Worm (Caenorhabditis elegans): ENCODE measurements around the gene C18H9.1.

The C18H9.1 gene

ce11 chrII:6698784-6699183 lies at the start of gene C18H9.1:
TSS of gene C18H9.1 (plus strand) at chrII:6699084.
- TF ChIP-seq ceh-13 (GFP tag; optimal IDR thresholded peaks at IDR 0.05) (no peak), B0310.2 (tag; optimal IDR thresholded peaks at IDR 0.05) (no peak), hmg-4 (GFP tag; optimal IDR thresholded peaks at IDR 0.05) (no peak), hmbx-1 (tag; optimal IDR thresholded peaks at IDR 0.05) (no peak), tra-4 (tag; optimal IDR thresholded peaks at IDR 0.05) (no peak), tbx-11 (GFP tag; IDR thresholded peaks at IDR 0.05) (no peak), hnd-1 (tag; optimal IDR thresholded peaks at IDR 0.05) (no peak), flt-1 (GFP tag; IDR thresholded peaks at IDR 0.05) (no peak), scrt-1 (GFP tag; IDR thresholded peaks at IDR 0.05) (no peak), pes-1 (GFP tag; IDR thresholded peaks at IDR 0.05) (no peak), tbx-37 (GFP tag; conservative IDR thresholded peaks at IDR 0.05) (no peak), sea-1 (GFP tag; conservative IDR thresholded peaks at IDR 0.05) (no peak), aly-1 (tag; optimal IDR thresholded peaks at IDR 0.05) (no peak)

ce11 chrII:6651719-6652118 lies 47.2 kb upstream of the C18H9.1 start, which contains the start of gene sra-26:
TSS of gene sra-26 (minus strand) at chrII:6651819.
- TF ChIP-seq scrt-1 (GFP tag; IDR thresholded peaks at IDR 0.05) = no peak
- TF ChIP-seq pes-1 (GFP tag; IDR thresholded peaks at IDR 0.05) = no peak
- no peak for TF ChIP-seq B0310.2 (tag; optimal IDR thresholded peaks at IDR 0.05)
- no peak for TF ChIP-seq ceh-13 (GFP tag; optimal IDR thresholded peaks at IDR 0.05)

DNA sequence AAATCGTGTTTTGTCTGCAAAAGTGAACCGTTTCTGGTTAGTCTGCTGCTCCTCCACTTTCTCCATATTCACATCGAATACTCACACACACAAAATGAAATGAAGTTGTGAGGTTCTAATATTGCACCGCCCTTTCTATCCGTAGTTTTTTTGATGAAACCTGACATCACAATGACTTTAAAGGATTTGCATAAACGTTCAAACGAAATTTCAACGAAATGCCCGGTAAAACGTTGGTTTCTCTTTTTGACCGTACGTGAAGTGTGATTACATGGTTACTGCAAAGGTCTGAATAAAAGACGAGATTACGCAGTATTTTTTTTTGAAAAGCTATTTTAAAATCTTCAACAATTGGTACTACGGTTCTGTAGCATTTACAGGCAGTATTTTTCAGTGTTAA lies 44.6 kb upstream of the C18H9.1 start, which contains the start of gene T19D12.9:
T19D12.9 (minus strand) TSS at position 101 of the 400 bp plus-strand sequence.
- TF ChIP-seq hmbx-1 (tag; optimal IDR thresholded peaks at IDR 0.05) = no peak
- TF ChIP-seq aly-1 (tag; optimal IDR thresholded peaks at IDR 0.05) = no peak
- TF ChIP-seq tra-4 (tag; optimal IDR thresholded peaks at IDR 0.05) = no peak
- TF ChIP-seq tbx-37 (GFP tag; conservative IDR thresholded peaks at IDR 0.05) = no peak
- no peak for TF ChIP-seq B0310.2 (tag; optimal IDR thresholded peaks at IDR 0.05)
- TF ChIP-seq hnd-1 (tag; optimal IDR thresholded peaks at IDR 0.05) = no peak
- TF ChIP-seq ceh-36 (tag; optimal IDR thresholded peaks at IDR 0.05) = no peak
- no peak for TF ChIP-seq ama-1 (optimal IDR thresholded peaks at IDR 0.05)
- no peak for TF ChIP-seq sea-1 (GFP tag; conservative IDR thresholded peaks at IDR 0.05)
- no peak for TF ChIP-seq hmg-4 (GFP tag; optimal IDR thresholded peaks at IDR 0.05)
- TF ChIP-seq F13C5.2 (tag; optimal IDR thresholded peaks at IDR 0.05) = no peak
- no peak for TF ChIP-seq ets-7 (tag; optimal IDR thresholded peaks at IDR 0.05)
- no peak for TF ChIP-seq pes-1 (GFP tag; IDR thresholded peaks at IDR 0.05)

ce11 chrII:6658766-6659165 lies 40.1 kb upstream of the C18H9.1 start, which contains the start of gene T19D12.10:
TSS of gene T19D12.10 (minus strand) at chrII:6658866.
- TF ChIP-seq aly-1 (tag; optimal IDR thresholded peaks at IDR 0.05) (no peak), hmg-4 (GFP tag; optimal IDR thresholded peaks at IDR 0.05) (no peak), F13C5.2 (tag; optimal IDR thresholded peaks at IDR 0.05) (no peak), ets-7 (tag; optimal IDR thresholded peaks at IDR 0.05) (no peak), ceh-13 (GFP tag; optimal IDR thresholded peaks at IDR 0.05) (no peak), scrt-1 (GFP tag; IDR thresholded peaks at IDR 0.05) (no peak), tbx-37 (GFP tag; conservative IDR thresholded peaks at IDR 0.05) (no peak), tra-4 (tag; optimal IDR thresholded peaks at IDR 0.05) (no peak), ama-1 (optimal IDR thresholded peaks at IDR 0.05) (no peak), tbx-11 (GFP tag; IDR thresholded peaks at IDR 0.05) (no peak)

ce11 chrII:6661211-6661610 lies 37.7 kb upstream of the C18H9.1 start, which contains the start of gene T19D12.2:
TSS of gene T19D12.2 (plus strand) at chrII:6661335.
- no peak for TF ChIP-seq ama-1 (optimal IDR thresholded peaks at IDR 0.05)
- no peak for TF ChIP-seq ets-7 (tag; optimal IDR thresholded peaks at IDR 0.05)
- no peak for TF ChIP-seq scrt-1 (GFP tag; IDR thresholded peaks at IDR 0.05)
- no peak for TF ChIP-seq hmg-4 (GFP tag; optimal IDR thresholded peaks at IDR 0.05)
- no peak for TF ChIP-seq F13C5.2 (tag; optimal IDR thresholded peaks at IDR 0.05)
- no peak for TF ChIP-seq ceh-13 (GFP tag; optimal IDR thresholded peaks at IDR 0.05)
- TF ChIP-seq B0310.2 (tag; optimal IDR thresholded peaks at IDR 0.05) = no peak
- TF ChIP-seq tbx-37 (GFP tag; conservative IDR thresholded peaks at IDR 0.05) = no peak
- TF ChIP-seq tbx-11 (GFP tag; IDR thresholded peaks at IDR 0.05) = no peak

ce11 chrII:6663799-6664198 lies 35.1 kb upstream of the C18H9.1 start:
- TF ChIP-seq ceh-36 (tag; optimal IDR thresholded peaks at IDR 0.05) = no peak
- no peak for TF ChIP-seq scrt-1 (GFP tag; IDR thresholded peaks at IDR 0.05)
- TF ChIP-seq pes-1 (GFP tag; IDR thresholded peaks at IDR 0.05) = no peak
- TF ChIP-seq aly-1 (tag; optimal IDR thresholded peaks at IDR 0.05) = no peak
- TF ChIP-seq B0310.2 (tag; optimal IDR thresholded peaks at IDR 0.05) = no peak
- TF ChIP-seq tra-4 (tag; optimal IDR thresholded peaks at IDR 0.05) = no peak
- TF ChIP-seq flt-1 (GFP tag; IDR thresholded peaks at IDR 0.05) = no peak
- no peak for TF ChIP-seq ama-1 (optimal IDR thresholded peaks at IDR 0.05)
- no peak for TF ChIP-seq hnd-1 (tag; optimal IDR thresholded peaks at IDR 0.05)
- no peak for TF ChIP-seq hmbx-1 (tag; optimal IDR thresholded peaks at IDR 0.05)
- TF ChIP-seq tbx-11 (GFP tag; IDR thresholded peaks at IDR 0.05) = no peak
- no peak for TF ChIP-seq F13C5.2 (tag; optimal IDR thresholded peaks at IDR 0.05)
- TF ChIP-seq ceh-13 (GFP tag; optimal IDR thresholded peaks at IDR 0.05) = no peak
- TF ChIP-seq tbx-37 (GFP tag; conservative IDR thresholded peaks at IDR 0.05) = no peak
- TF ChIP-seq ets-7 (tag; optimal IDR thresholded peaks at IDR 0.05) = no peak
- TF ChIP-seq sea-1 (GFP tag; conservative IDR thresholded peaks at IDR 0.05) = no peak

ce11 chrII:6665908-6666307 lies 33.0 kb upstream of the C18H9.1 start:
- no peak for TF ChIP-seq tra-4 (tag; optimal IDR thresholded peaks at IDR 0.05)
- no peak for TF ChIP-seq aly-1 (tag; optimal IDR thresholded peaks at IDR 0.05)
- no peak for TF ChIP-seq flt-1 (GFP tag; IDR thresholded peaks at IDR 0.05)
- TF ChIP-seq hnd-1 (tag; optimal IDR thresholded peaks at IDR 0.05) = no peak
- no peak for TF ChIP-seq sea-1 (GFP tag; conservative IDR thresholded peaks at IDR 0.05)
- TF ChIP-seq ceh-13 (GFP tag; optimal IDR thresholded peaks at IDR 0.05) = no peak
- TF ChIP-seq ets-7 (tag; optimal IDR thresholded peaks at IDR 0.05) = no peak
- TF ChIP-seq ama-1 (optimal IDR thresholded peaks at IDR 0.05) = no peak
- TF ChIP-seq pes-1 (GFP tag; IDR thresholded peaks at IDR 0.05) = no peak
- TF ChIP-seq F13C5.2 (tag; optimal IDR thresholded peaks at IDR 0.05) = no peak
- no peak for TF ChIP-seq hmbx-1 (tag; optimal IDR thresholded peaks at IDR 0.05)
- no peak for TF ChIP-seq tbx-37 (GFP tag; conservative IDR thresholded peaks at IDR 0.05)
- TF ChIP-seq tbx-11 (GFP tag; IDR thresholded peaks at IDR 0.05) = no peak
- TF ChIP-seq ceh-36 (tag; optimal IDR thresholded peaks at IDR 0.05) = no peak
- no peak for TF ChIP-seq B0310.2 (tag; optimal IDR thresholded peaks at IDR 0.05)
- no peak for TF ChIP-seq hmg-4 (GFP tag; optimal IDR thresholded peaks at IDR 0.05)

All from whole organism, early embryonic.